Worm (Caenorhabditis elegans): Measurements from ENCODE around the gene apt-9.

Gene apt-9

ce11 chrX:11068334-11068733, at the start of gene apt-9:
TSS of gene apt-9 (plus strand) at chrX:11068527.
- no peak for TF ChIP-seq nhr-11 (tag; optimal IDR thresholded peaks at IDR 0.05)
- peak; percentile 51; the same call in 1 of the 2 replicates for TF ChIP-seq ctbp-1 (GFP tag; IDR thresholded peaks at IDR 0.05)
- peak in 1 of 2 experiments; percentile 26 for TF ChIP-seq mdl-1 (tag; optimal IDR thresholded peaks at IDR 0.05)
- no peak for TF ChIP-seq R02D3.7 (tag; optimal IDR thresholded peaks at IDR 0.05)
- peak; percentile 54 for TF ChIP-seq rbr-2 (tag; optimal IDR thresholded peaks at IDR 0.05)
- TF ChIP-seq hmg-1.1 (GFP tag; IDR thresholded peaks at IDR 0.05) = peak; percentile 64; the same call in 1 of the 2 replicates
- TF ChIP-seq set-16 (GFP tag; IDR thresholded peaks at IDR 0.05) = peak; percentile 17; the same call in 1 of the 2 replicates
- no peak for TF ChIP-seq dmd-9 (GFP tag; IDR thresholded peaks at IDR 0.05)
- TF ChIP-seq F26F4.8 (GFP tag; conservative IDR thresholded peaks at IDR 0.05) = no peak
- TF ChIP-seq daf-12 (tag; optimal IDR thresholded peaks at IDR 0.05) = no peak
- no peak for TF ChIP-seq F49E8.2 (tag; optimal IDR thresholded peaks at IDR 0.05; ENCODE audit: borderline replicate concordance)
- TF ChIP-seq lsy-2 (tag; optimal IDR thresholded peaks at IDR 0.05) = peak in 1 of 2 experiments; percentile 50
- 0 out of 2 replicates have a peak, but pooled peaks have one; percentile 18 for TF ChIP-seq vab-7 (GFP tag; IDR thresholded peaks at IDR 0.05)
- no peak for TF ChIP-seq dpl-1 (GFP tag; optimal IDR thresholded peaks at IDR 0.05)
- no peak for TF ChIP-seq ceh-44 (GFP tag; IDR thresholded peaks at IDR 0.05)
- TF ChIP-seq unc-62 (GFP tag; optimal IDR thresholded peaks at IDR 0.05 in 1 of 2) = peak in 1 of 2 experiments; percentile 92
- no peak for TF ChIP-seq unc-62 (tag; optimal IDR thresholded peaks at IDR 0.05)
- TF ChIP-seq ceh-20 (GFP tag; IDR thresholded peaks at IDR 0.05) = peak; percentile 43; the same call in 1 of the 2 replicates
- TF ChIP-seq fkh-10 (GFP tag; optimal IDR thresholded peaks at IDR 0.05) = peak; percentile 58
- no peak for TF ChIP-seq Y75B8A.6 (GFP tag; IDR thresholded peaks at IDR 0.05)
- TF ChIP-seq ceh-28 (tag; optimal IDR thresholded peaks at IDR 0.05) = peak; percentile 16
- peak; percentile 47 for TF ChIP-seq mep-1 (tag; optimal IDR thresholded peaks at IDR 0.05)
- TF ChIP-seq hif-1 (tag; optimal IDR thresholded peaks at IDR 0.05) = no peak

ce11 chrX:11028617-11029016, 39.7 kb upstream of the apt-9 start, which contains the start of gene ldb-1:
TSS of gene ldb-1 (plus strand) at chrX:11028917.
- no peak for TF ChIP-seq hlh-30 (tag; optimal IDR thresholded peaks at IDR 0.05; ENCODE audit: insufficient read depth)
- no peak for TF ChIP-seq mxl-3 (GFP tag; optimal IDR thresholded peaks at IDR 0.05)
- no peak for TF ChIP-seq nhr-10 (tag; optimal IDR thresholded peaks at IDR 0.05)
- no peak for TF ChIP-seq cey-2 (tag; optimal IDR thresholded peaks at IDR 0.05; ENCODE audit: borderline replicate concordance, insufficient read depth)
- TF ChIP-seq mep-1 (tag; optimal IDR thresholded peaks at IDR 0.05) = no peak
- no peak for TF ChIP-seq zip-2 (tag; optimal IDR thresholded peaks at IDR 0.05)
- no peak for TF ChIP-seq lin-29 (GFP tag; IDR thresholded peaks at IDR 0.05)
- no peak for TF ChIP-seq F44E2.7 (GFP tag; IDR thresholded peaks at IDR 0.05)
- no peak for TF ChIP-seq Y75B8A.6 (GFP tag; IDR thresholded peaks at IDR 0.05)
- no peak for TF ChIP-seq mdt-29 (GFP tag; IDR thresholded peaks at IDR 0.05)

- TF ChIP-seq dpl-1 (GFP tag; optimal IDR thresholded peaks at IDR 0.05) (peak; percentile 38), nhr-41 (GFP tag; IDR thresholded peaks at IDR 0.05) (no peak), rbr-2 (tag; optimal IDR thresholded peaks at IDR 0.05) (peak; percentile 97), ctbp-1 (GFP tag; IDR thresholded peaks at IDR 0.05) (peak; percentile 96), T20F7.1 (GFP tag; optimal IDR thresholded peaks at IDR 0.05) (peak; percentile 71), ama-1 (optimal IDR thresholded peaks at IDR 0.05) (peak; percentile 18), nhr-25 (tag; optimal IDR thresholded peaks at IDR 0.05; ENCODE audit: borderline replicate concordance, insufficient read depth) (peak; percentile 86), lir-3 (tag; optimal IDR thresholded peaks at IDR 0.05) (peak; percentile 20), jun-1 (tag; optimal IDR thresholded peaks at IDR 0.05) (peak; percentile 51), unc-130 (GFP tag; optimal IDR thresholded peaks at IDR 0.05) (peak; percentile 40), saeg-2 (GFP tag; IDR thresholded peaks at IDR 0.05) (0 out of 2 replicates have a peak, but pooled peaks have one; percentile 55), hlh-11 (tag; optimal IDR thresholded peaks at IDR 0.05) (peak; percentile 94), cey-2 (tag; optimal IDR thresholded peaks at IDR 0.05; ENCODE audit: borderline replicate concordance, insufficient read depth) (no peak), pha-4 (GFP tag; IDR thresholded peaks at IDR 0.05) (peak; percentile 79), pha-4 (tag; optimal IDR thresholded peaks at IDR 0.05) (peak; percentile 73), tra-1 (GFP tag; IDR thresholded peaks at IDR 0.05) (no peak), pqm-1 (tag; optimal IDR thresholded peaks at IDR 0.05) (peak; percentile 10), Y105C5A.15 (GFP tag; IDR thresholded peaks at IDR 0.05) (no peak), nhr-6 (tag; optimal IDR thresholded peaks at IDR 0.05) (peak; percentile 77), F37D6.2 (tag; optimal IDR thresholded peaks at IDR 0.05) (peak; percentile 83), mdl-1 (tag; optimal IDR thresholded peaks at IDR 0.05) (peak; percentile 82 to 87)
Observed at ce11 chrX:11031047-11031695, 37.2 kb upstream of the apt-9 start.
